Fruit fly (Drosophila melanogaster) whole organism: ENCODE data around the gene CG17350.

Source experiments
- psq ChIP-seq: fragments of >200 bp; optimal IDR thresholded peaks from 2 replicates; lab custom pipeline; 2017
- usp ChIP-seq: fragments of >200 bp; optimal IDR thresholded peaks from 2 replicates; lab custom pipeline; 2017; ENCODE audit warnings: missing biosample characterization, missing genetic modification characterization, mixed read lengths

dm6 chr2L:19393703-19394210 lies 13.0 kb downstream of the CG17350 start, which contains the start of gene CG31798:
- TF ChIP-seq usp (no peak), psq (lab: Kevin White, UChicago) (no peak)
